Worm (Caenorhabditis elegans) whole organism, young adult: ENCODE results near the gene F26F12.4.

Source experiments
- B0336.3 ChIP-seq: fragments of 200-800 bp; sonication (Bioruptor generic); IDR thresholded peaks from 2 replicates; pipeline ENCODE4 v1.3.6; 2022; ENCODE audit warnings: missing genetic modification characterization, missing compliant biosample characterization
- ceh-91 ChIP-seq: fragments of 200-800 bp; sonication (Bioruptor generic); IDR thresholded peaks from 2 replicates; pipeline ENCODE4 v1.3.6; 2022; ENCODE audit warnings: missing genetic modification reagents, missing genetic modification characterization, missing compliant biosample characterization
- dox-1 ChIP-seq: fragments of 200-800 bp; sonication (Bioruptor generic); IDR thresholded peaks from 2 replicates; pipeline ENCODE4 v1.3.6; 2022; ENCODE audit warnings: missing genetic modification reagents, missing genetic modification characterization, missing compliant biosample characterization
- egrh-3 ChIP-seq: fragments of 200-800 bp; sonication (Bioruptor generic); IDR thresholded peaks from 2 replicates; pipeline ENCODE4 v1.3.6; 2022; ENCODE audit warnings: missing genetic modification reagents, missing genetic modification characterization, missing compliant biosample characterization
- him-1 ChIP-seq: sonication (generic microtip); optimal IDR thresholded peaks from 2 replicates; lab custom pipeline; 2016; ENCODE audit warnings: missing genotype, missing genetic modification reagents, missing genetic modification characterization, missing compliant biosample characterization
- lin-40 ChIP-seq: sonication (generic microtip); optimal IDR thresholded peaks from 2 replicates; lab custom pipeline; 2016; ENCODE audit warnings: missing genetic modification characterization, mild to moderate bottlenecking, missing compliant biosample characterization, missing genotype, missing genetic modification reagents
- nfya-1 ChIP-seq: sonication (generic microtip); optimal IDR thresholded peaks from 2 replicates; lab custom pipeline; 2017; ENCODE audit warnings: antibody characterized with exemption, missing compliant biosample characterization, missing genetic modification characterization, borderline replicate concordance; ENCODE audit not compliant: insufficient read depth
- repo-1 ChIP-seq: sonication (generic microtip); optimal IDR thresholded peaks from 2 replicates; lab custom pipeline; 2017; ENCODE audit warnings: mild to moderate bottlenecking, missing genetic modification characterization, missing compliant biosample characterization
- snpc-4 ChIP-seq, 5 experiments: fragments of 150-350 bp in 1 of 5; sonication (generic microtip) in 4 of 5; optimal IDR thresholded peaks; 2 replicates each; lab custom pipeline; 2014 to 2018; ENCODE audit warnings: missing genetic modification characterization in 5 of 5, missing biosample characterization in 3 of 5, antibody characterized with exemption in 2 of 5, mild to moderate bottlenecking in 2 of 5, missing compliant biosample characterization in 2 of 5, missing genotype in 2 of 5, moderate library complexity in 2 of 5, missing genetic modification reagents in 1 of 5
- unc-62 ChIP-seq: fragments of 150-350 bp; optimal IDR thresholded peaks from 2 replicates; lab custom pipeline; 2014; ENCODE audit warnings: missing biosample characterization, missing genetic modification reagents, missing genetic modification characterization

ce11 chrV:5899940-5900339 lies 30.8 kb upstream of the F26F12.4 start, which contains the start of gene srd-16:
- TF ChIP-seq dox-1 (GFP tag; lab: Robert Waterston, UW) (no peak), unc-62 (GFP tag; lab: Kevin White, UChicago) (no peak), repo-1 (tag; lab: Kevin White, UChicago) (no peak), nfya-1 (no peak), egrh-3 (GFP tag; lab: Robert Waterston, UW) (no peak), B0336.3 (no peak), snpc-4 (GFP tag; optimal IDR thresholded peaks at IDR 0.05; lab: Kevin White, UChicago) (no peak), snpc-4 (tag; optimal IDR thresholded peaks at IDR 0.05; lab: Kevin White, UChicago) (no peak), him-1 (tag; lab: Kevin White, UChicago) (no peak), ceh-91 (no peak), lin-40 (no peak)
